Fruit fly (Drosophila melanogaster) whole organism, adult: ENCODE results near the gene Cpr.

Source experiments
- CG14711 ChIP-seq: fragments of 200-800 bp; sonication (Bioruptor generic); optimal IDR thresholded peaks from 2 replicates; lab custom pipeline; 2018; ENCODE audit warnings: missing biosample characterization, mild to moderate bottlenecking, missing genetic modification characterization, moderate library complexity
- CG5204 ChIP-seq: fragments of 200-800 bp; sonication (Bioruptor generic); optimal IDR thresholded peaks from 2 replicates; lab custom pipeline; 2016; ENCODE audit warnings: missing biosample characterization, missing genetic modification characterization
- Crg-1 ChIP-seq: fragments of 200-800 bp; sonication (Bioruptor generic); optimal IDR thresholded peaks from 2 replicates; lab custom pipeline; 2016; ENCODE audit warnings: missing biosample characterization, missing genetic modification characterization

dm6 chr2L:6358218-6358617 lies 19.6 kb downstream of the Cpr start, which contains the start of gene CG9500:
- TF ChIP-seq CG5204 (GFP tag; lab: Kevin White, UChicago) (no peak), Crg-1 (GFP tag; lab: Kevin White, UChicago) (no peak), CG14711 (tag; lab: Kevin White, UChicago) (no peak)
